Fruit fly (Drosophila melanogaster) whole organism, embryonic: ENCODE measurements around the gene fred.

ENCODE experiments used
- Antp ChIP-seq: fragments of 200-800 bp; sonication (Bioruptor generic); optimal IDR thresholded peaks from 3 replicates; lab custom pipeline; 2016; ENCODE audit warnings: missing biosample characterization, missing genetic modification characterization
- B-H1 ChIP-seq: fragments of 200-800 bp; sonication (Bioruptor generic); IDR thresholded peaks from 3 replicates; pipeline ENCODE4 v1.3.6; 2022; ENCODE audit warnings: missing biosample characterization, missing genetic modification characterization
- Bdp1 ChIP-seq: fragments of 200-800 bp; sonication (Bioruptor generic); optimal IDR thresholded peaks from 3 replicates; lab custom pipeline; 2016; ENCODE audit warnings: missing biosample characterization, missing genetic modification characterization
- CG10462 ChIP-seq: fragments of 200-800 bp; sonication (Bioruptor generic); optimal IDR thresholded peaks from 2 replicates; lab custom pipeline; 2016; ENCODE audit warnings: missing biosample characterization, missing genetic modification characterization
- CG10543 ChIP-seq: fragments of 200-800 bp; sonication (Bioruptor generic); optimal IDR thresholded peaks from 3 replicates; lab custom pipeline; 2017; ENCODE audit warnings: missing biosample characterization, mild to moderate bottlenecking, missing genetic modification characterization, moderate library complexity
- CG11093 ChIP-seq: fragments of 200-800 bp; sonication (Bioruptor generic); IDR thresholded peaks from 3 replicates; pipeline ENCODE4 v1.3.6; 2022; ENCODE audit warnings: missing biosample characterization, missing genetic modification characterization
- CG11504 ChIP-seq: fragments of 200-800 bp; sonication (Bioruptor generic); optimal IDR thresholded peaks from 3 replicates; lab custom pipeline; 2019; ENCODE audit warnings: missing biosample characterization, mild to moderate bottlenecking, missing genetic modification characterization, moderate library complexity
- CG12071 ChIP-seq: fragments of 200-800 bp; sonication (Bioruptor generic); optimal IDR thresholded peaks from 3 replicates; lab custom pipeline; 2018; ENCODE audit warnings: missing biosample characterization, mild to moderate bottlenecking, missing genetic modification characterization
- CG15011 ChIP-seq: fragments of 200-800 bp; sonication (Bioruptor generic); optimal IDR thresholded peaks from 3 replicates; lab custom pipeline; 2018; ENCODE audit warnings: missing biosample characterization, mild to moderate bottlenecking, missing genetic modification characterization
- CG1602 ChIP-seq: fragments of 200-800 bp; sonication (Bioruptor generic); optimal IDR thresholded peaks from 3 replicates; lab custom pipeline; 2016; ENCODE audit warnings: missing biosample characterization, missing genetic modification characterization
- CG32532 ChIP-seq: fragments of 200-800 bp; sonication (Bioruptor generic); IDR thresholded peaks from 2 replicates; pipeline ENCODE4 v1.3.6; 2022; ENCODE audit warnings: missing biosample characterization, missing genetic modification characterization
- CG32767 ChIP-seq: fragments of 200-800 bp; sonication (Bioruptor generic); IDR thresholded peaks from 2 replicates; pipeline ENCODE4 v1.3.6; 2022; ENCODE audit warnings: missing biosample characterization, missing genetic modification characterization
- CG34376 ChIP-seq: fragments of 200-800 bp; sonication (Bioruptor generic); optimal IDR thresholded peaks from 2 replicates; lab custom pipeline; 2018; ENCODE audit warnings: missing biosample characterization, mild to moderate bottlenecking, missing genetic modification characterization
- CG4617 ChIP-seq: fragments of 200-800 bp; sonication (Bioruptor generic); optimal IDR thresholded peaks from 3 replicates; lab custom pipeline; 2016; ENCODE audit warnings: missing biosample characterization, missing genetic modification characterization, borderline replicate concordance
- CG6254 ChIP-seq: fragments of 200-800 bp; sonication (Bioruptor generic); optimal IDR thresholded peaks from 3 replicates; lab custom pipeline; 2017; ENCODE audit warnings: mild to moderate bottlenecking, missing biosample characterization, missing genetic modification reagents, missing genetic modification characterization
- CG7963 ChIP-seq: fragments of 200-800 bp; sonication (Bioruptor generic); IDR thresholded peaks from 3 replicates; pipeline ENCODE4 v1.3.6; 2022; ENCODE audit warnings: missing biosample characterization, missing genetic modification characterization; ENCODE audit not compliant: partially characterized antibody
- CG8924 ChIP-seq: fragments of 200-800 bp; optimal IDR thresholded peaks from 3 replicates; lab custom pipeline; 2019; ENCODE audit warnings: missing biosample characterization, mild to moderate bottlenecking, missing genetic modification characterization, moderate library complexity
- CG9876 ChIP-seq: fragments of 200-800 bp; sonication (Bioruptor generic); optimal IDR thresholded peaks from 2 replicates; lab custom pipeline; 2016; ENCODE audit warnings: missing biosample characterization, missing genetic modification characterization
- CrebB ChIP-seq: fragments of 200-800 bp; sonication (Bioruptor generic); optimal IDR thresholded peaks from 3 replicates; lab custom pipeline; 2018; ENCODE audit warnings: missing biosample characterization, mild to moderate bottlenecking, missing genetic modification characterization
- Dip2 ChIP-seq: fragments of 200-800 bp; sonication (Bioruptor generic); IDR thresholded peaks from 2 replicates; pipeline ENCODE4 v1.3.6; 2022; ENCODE audit warnings: missing biosample characterization, missing genetic modification characterization
- Dref ChIP-seq: fragments of 200-800 bp; sonication (Bioruptor generic); IDR thresholded peaks from 2 replicates; pipeline ENCODE4 v1.3.6; 2022; ENCODE audit warnings: missing biosample characterization, missing genetic modification characterization
- ERR ChIP-seq: fragments of 200-800 bp; sonication (Bioruptor generic); optimal IDR thresholded peaks from 2 replicates; lab custom pipeline; 2016; ENCODE audit warnings: missing biosample characterization, missing genetic modification characterization
- Elba2 ChIP-seq: fragments of 200-800 bp; sonication (Bioruptor generic); optimal IDR thresholded peaks from 3 replicates; lab custom pipeline; 2016; ENCODE audit warnings: missing biosample characterization, missing genetic modification characterization
- HLH3B ChIP-seq: fragments of 200-800 bp; sonication (Bioruptor generic); IDR thresholded peaks from 2 replicates; pipeline ENCODE4 v1.3.6; 2022; ENCODE audit warnings: missing biosample characterization, missing genetic modification characterization
- HLH54F ChIP-seq: fragments of 200-800 bp; sonication (Bioruptor generic); optimal IDR thresholded peaks from 3 replicates; lab custom pipeline; 2016; ENCODE audit warnings: missing biosample characterization, missing genetic modification characterization
- Hr39 ChIP-seq: fragments of >200 bp; optimal IDR thresholded peaks from 2 replicates; lab custom pipeline; 2017
- Mes4 ChIP-seq: fragments of 200-800 bp; sonication (Bioruptor generic); optimal IDR thresholded peaks from 2 replicates; lab custom pipeline; 2016; ENCODE audit warnings: missing biosample characterization, missing genetic modification characterization
- Mrtf ChIP-seq: fragments of 200-800 bp; sonication (Bioruptor generic); IDR thresholded peaks from 3 replicates; pipeline ENCODE4 v1.3.6; 2022; ENCODE audit warnings: missing biosample characterization, missing genetic modification characterization
- Opbp ChIP-seq: fragments of 200-800 bp; sonication (Bioruptor generic); IDR thresholded peaks from 3 replicates; pipeline ENCODE4 v1.3.6; 2022; ENCODE audit warnings: missing biosample characterization, missing genetic modification characterization; ENCODE audit not compliant: partially characterized antibody
- bsh ChIP-seq, 2 experiments: fragments of 200-800 bp; sonication (Bioruptor generic); optimal IDR thresholded peaks; 2 replicates each; lab custom pipeline; 2017 to 2018; ENCODE audit warnings: mild to moderate bottlenecking in 2 of 2, missing biosample characterization in 2 of 2, missing genetic modification characterization in 2 of 2, moderate library complexity in 1 of 2
- cato ChIP-seq: fragments of 200-800 bp; sonication (Bioruptor generic); optimal IDR thresholded peaks from 2 replicates; lab custom pipeline; 2016; ENCODE audit warnings: missing biosample characterization, missing genetic modification characterization, borderline replicate concordance
- cg ChIP-seq: fragments of 200-800 bp; sonication (Bioruptor generic); optimal IDR thresholded peaks from 3 replicates; lab custom pipeline; 2019; ENCODE audit warnings: missing biosample characterization, mild to moderate bottlenecking, missing genetic modification characterization, moderate library complexity
- fd64A ChIP-seq: fragments of 200-800 bp; sonication (Bioruptor generic); optimal IDR thresholded peaks from 3 replicates; lab custom pipeline; 2018; ENCODE audit warnings: missing biosample characterization, mild to moderate bottlenecking, missing genetic modification characterization
- gt ChIP-seq: fragments of 200-800 bp; sonication (Bioruptor generic); IDR thresholded peaks from 2 replicates; pipeline ENCODE4 v1.3.6; 2022; ENCODE audit warnings: missing biosample characterization, missing genetic modification characterization
- her ChIP-seq: fragments of 200-800 bp; sonication (Bioruptor generic); optimal IDR thresholded peaks from 2 replicates; lab custom pipeline; 2016; ENCODE audit warnings: missing biosample characterization, missing genetic modification characterization
- hkb ChIP-seq, 2 experiments: fragments of 200-800 bp in 1 of 2; fragments of >200 bp in 1 of 2; sonication (Bioruptor generic) in 1 of 2; IDR thresholded peaks in 1 of 2; optimal IDR thresholded peaks in 1 of 2; 2 replicates each; pipeline versions ENCODE4 v1.3.6 to Lab custom; 2017 to 2022; ENCODE audit warnings: missing biosample characterization in 1 of 2, missing genetic modification characterization in 1 of 2
- jing ChIP-seq: fragments of 200-800 bp; sonication (Bioruptor generic); optimal IDR thresholded peaks from 2 replicates; lab custom pipeline; 2018; ENCODE audit warnings: missing biosample characterization, mild to moderate bottlenecking, missing genetic modification characterization
- jumu ChIP-seq: fragments of 200-800 bp; sonication (Bioruptor generic); optimal IDR thresholded peaks from 3 replicates; lab custom pipeline; 2016; ENCODE audit warnings: missing biosample characterization, missing genetic modification characterization
- lov ChIP-seq, 2 experiments: fragments of 200-800 bp in 1 of 2; fragments of >200 bp in 1 of 2; sonication (Bioruptor generic) in 1 of 2; IDR thresholded peaks in 1 of 2; optimal IDR thresholded peaks in 1 of 2; 2 replicates in 1 of 2; 3 replicates in 1 of 2; pipeline versions ENCODE4 v1.3.6 to Lab custom; 2017 to 2022; ENCODE audit warnings: missing biosample characterization in 1 of 2, missing genetic modification characterization in 1 of 2
- nerfin-1 ChIP-seq: fragments of 200-800 bp; sonication (Bioruptor generic); optimal IDR thresholded peaks from 3 replicates; lab custom pipeline; 2019; ENCODE audit warnings: missing biosample characterization, mild to moderate bottlenecking, missing genetic modification characterization, moderate library complexity
- pzg ChIP-seq: fragments of 200-800 bp; sonication (Bioruptor generic); optimal IDR thresholded peaks from 3 replicates; lab custom pipeline; 2018; ENCODE audit warnings: missing biosample characterization, mild to moderate bottlenecking, missing genetic modification characterization, moderate library complexity
- run ChIP-seq: fragments of 200-800 bp; sonication (Bioruptor generic); optimal IDR thresholded peaks from 3 replicates; lab custom pipeline; 2018; ENCODE audit warnings: missing biosample characterization, mild to moderate bottlenecking, missing genetic modification characterization
- sc ChIP-seq, 3 experiments: fragments of >200 bp in 2 of 3; fragments of 200-800 bp in 1 of 3; sonication (Bioruptor generic) in 1 of 3; optimal IDR thresholded peaks; 2 replicates in 2 of 3; 3 replicates in 1 of 3; lab custom pipeline; 2017; ENCODE audit warnings: mild to moderate bottlenecking in 1 of 3, missing biosample characterization in 1 of 3, missing genetic modification characterization in 1 of 3, missing genetic modification reagents in 1 of 3
- slbo ChIP-seq: fragments of 200-800 bp; sonication (Bioruptor generic); IDR thresholded peaks from 2 replicates; pipeline ENCODE4 v1.3.6; 2022; ENCODE audit warnings: missing biosample characterization, missing genetic modification characterization
- slp2 ChIP-seq: fragments of 200-800 bp; sonication (Bioruptor generic); optimal IDR thresholded peaks from 2 replicates; lab custom pipeline; 2016; ENCODE audit warnings: missing biosample characterization, missing genetic modification characterization
- sr ChIP-seq: fragments of 200-800 bp; sonication (Bioruptor generic); IDR thresholded peaks from 3 replicates; pipeline ENCODE4 v1.3.6; 2022; ENCODE audit warnings: missing biosample characterization, missing genetic modification characterization
- zen ChIP-seq: fragments of 200-800 bp; sonication (Bioruptor generic); optimal IDR thresholded peaks from 3 replicates; lab custom pipeline; 2018; ENCODE audit warnings: missing biosample characterization, mild to moderate bottlenecking, missing genetic modification characterization, moderate library complexity

The fred gene

DNA sequence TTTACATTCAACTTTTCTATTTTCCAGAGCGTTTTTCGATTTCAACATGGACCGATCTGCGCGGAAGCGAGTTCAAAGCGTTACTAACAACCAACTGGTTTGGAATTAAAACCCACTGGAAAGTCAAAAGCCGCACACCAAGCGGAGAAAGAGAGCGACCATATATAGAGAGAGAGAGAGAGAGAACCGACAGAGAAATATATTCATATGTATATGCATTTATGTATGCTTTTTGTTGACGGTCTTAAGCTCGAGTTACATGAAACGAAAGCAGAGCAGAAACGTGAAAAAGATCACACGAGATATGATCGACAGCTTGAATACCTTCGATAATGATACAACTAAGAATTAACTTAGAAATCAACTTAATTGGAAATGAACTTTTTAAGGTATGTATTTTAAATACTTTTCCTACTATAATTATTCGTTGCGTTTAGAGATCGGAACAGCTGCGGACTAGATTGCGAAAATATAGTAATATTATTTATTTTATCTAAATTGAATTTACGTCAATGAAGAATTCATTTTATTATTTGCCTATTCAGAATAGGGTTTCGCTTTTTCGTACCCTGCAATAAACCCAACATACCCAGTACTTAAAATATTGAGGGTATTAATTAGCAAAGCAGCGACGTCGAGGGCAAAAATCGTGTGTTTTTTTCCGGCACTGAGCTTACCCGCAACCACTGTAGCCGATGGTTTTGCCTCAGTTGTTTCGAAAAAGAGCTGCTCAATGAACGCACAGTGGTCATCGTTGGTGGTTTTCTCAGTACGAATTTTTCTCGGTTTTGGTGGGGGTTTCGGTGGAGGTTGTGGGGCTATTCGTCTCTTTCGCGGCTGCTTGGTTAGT is 102.5 kb downstream of the fred start (continued):
- TF ChIP-seq lov (optimal IDR thresholded peaks at IDR 0.05; lab: Kevin White, UChicago) (no peak), lov (GFP tag; IDR thresholded peaks at IDR 0.05; lab: Robert Waterston, UW) (no peak), jumu (GFP tag; lab: Kevin White, UChicago) (no peak), Antp (no peak), bsh (GFP tag; optimal IDR thresholded peaks at IDR 0.05; lab: Kevin White, UChicago) (peak; percentile 47 to 60), jing (GFP tag; lab: Kevin White, UChicago) (peak; percentile 31), CG9876 (no peak), CG4617 (GFP tag; lab: Kevin White, UChicago) (no peak), CG15011 (peak; percentile 17), CG12071 (GFP tag; lab: Kevin White, UChicago) (no peak), cg (GFP tag; lab: Kevin White, UChicago) (no peak), cato (GFP tag; lab: Kevin White, UChicago) (peak; percentile 50), B-H1 (GFP tag; lab: Robert Waterston, UW) (no peak), ERR (no peak), Dref (GFP tag; lab: Robert Waterston, UW) (no peak), Hr39 (no peak), hkb (optimal IDR thresholded peaks at IDR 0.05; lab: Kevin White, UChicago) (no peak), hkb (GFP tag; IDR thresholded peaks at IDR 0.05; lab: Robert Waterston, UW) (peak; percentile 41; the same call in 1 of the 2 replicates), HLH54F (GFP tag; lab: Kevin White, UChicago) (no peak), sc (optimal IDR thresholded peaks at IDR 0.05; lab: Kevin White, UChicago) (no peak), sc (GFP tag; optimal IDR thresholded peaks at IDR 0.05; lab: Kevin White, UChicago) (peak; percentile 57), zen (tag; lab: Kevin White, UChicago) (no peak), CG8924 (peak; percentile 67), her (no peak), slp2 (GFP tag; lab: Kevin White, UChicago) (no peak), Bdp1 (GFP tag; lab: Kevin White, UChicago) (no peak), fd64A (GFP tag; lab: Kevin White, UChicago) (no peak), sr (GFP tag; lab: Robert Waterston, UW) (no peak), pzg (GFP tag; lab: Kevin White, UChicago) (no peak), CG11504 (peak; percentile 77), HLH3B (0 out of 2 replicates have a peak, but pooled peaks have one; percentile 20), CG10543 (peak; percentile 22), CrebB (tag; lab: Kevin White, UChicago) (peak; percentile 25), gt (GFP tag; lab: Robert Waterston, UW) (no peak), Elba2 (no peak), CG34376 (no peak), CG10462 (peak; percentile 66), Dip2 (GFP tag; lab: Robert Waterston, UW) (no peak), nerfin-1 (tag; lab: Kevin White, UChicago) (peak; percentile 11), CG7963 (GFP tag; lab: Robert Waterston, UW) (no peak), Opbp (no peak), Mes4 (no peak), slbo (GFP tag; lab: Robert Waterston, UW) (peak; percentile 30; the same call in 1 of the 2 replicates), CG11093 (no peak), CG32767 (GFP tag; lab: Robert Waterston, UW) (no peak; the same call in 1 of the 2 replicates), run (no peak), CG32532 (GFP tag; lab: Robert Waterston, UW) (peak; percentile 41; the same call in 1 of the 2 replicates), CG1602 (peak; percentile 28), Mrtf (peak; percentile 58; the same call in 1 of the 3 replicates), CG6254 (no peak)
